Worm (Caenorhabditis elegans) whole organism, L1 larva: ENCODE measurements around the gene M03B6.5.

Source experiments
- irx-1 ChIP-seq: sonication (generic microtip); optimal IDR thresholded peaks from 2 replicates; lab custom pipeline; 2016; ENCODE audit warnings: missing genetic modification characterization, missing compliant biosample characterization
- mef-2 ChIP-seq: fragments of 150-350 bp; optimal IDR thresholded peaks from 2 replicates; lab custom pipeline; 2014; ENCODE audit warnings: missing biosample characterization, missing genetic modification characterization
- nhr-12 ChIP-seq: sonication (generic microtip); optimal IDR thresholded peaks from 2 replicates; lab custom pipeline; 2017; ENCODE audit warnings: missing biosample characterization, missing genetic modification characterization
- nhr-77 ChIP-seq: fragments of 150-350 bp; optimal IDR thresholded peaks from 2 replicates; lab custom pipeline; 2014; ENCODE audit warnings: missing biosample characterization, missing genetic modification characterization
- sox-4 ChIP-seq: sonication (generic microtip); optimal IDR thresholded peaks from 2 replicates; lab custom pipeline; 2016; ENCODE audit warnings: missing genetic modification characterization, missing compliant biosample characterization

- no peak for TF ChIP-seq mef-2 (tag; lab: Kevin White, UChicago)
- no peak for TF ChIP-seq nhr-12 (tag; lab: Kevin White, UChicago)
- TF ChIP-seq irx-1: no peak
- TF ChIP-seq nhr-77: no peak
- no peak for TF ChIP-seq sox-4 (tag; lab: Kevin White, UChicago)
Observed at ce11 chrX:13871110-13871509, 27.3 kb downstream of the M03B6.5 start.
